Fruit fly (Drosophila melanogaster): ENCODE measurements around the gene DIP-gamma.
A peak's percentile ranks its signal among the peaks of the same experiment; 100 is the strongest.

DNA sequence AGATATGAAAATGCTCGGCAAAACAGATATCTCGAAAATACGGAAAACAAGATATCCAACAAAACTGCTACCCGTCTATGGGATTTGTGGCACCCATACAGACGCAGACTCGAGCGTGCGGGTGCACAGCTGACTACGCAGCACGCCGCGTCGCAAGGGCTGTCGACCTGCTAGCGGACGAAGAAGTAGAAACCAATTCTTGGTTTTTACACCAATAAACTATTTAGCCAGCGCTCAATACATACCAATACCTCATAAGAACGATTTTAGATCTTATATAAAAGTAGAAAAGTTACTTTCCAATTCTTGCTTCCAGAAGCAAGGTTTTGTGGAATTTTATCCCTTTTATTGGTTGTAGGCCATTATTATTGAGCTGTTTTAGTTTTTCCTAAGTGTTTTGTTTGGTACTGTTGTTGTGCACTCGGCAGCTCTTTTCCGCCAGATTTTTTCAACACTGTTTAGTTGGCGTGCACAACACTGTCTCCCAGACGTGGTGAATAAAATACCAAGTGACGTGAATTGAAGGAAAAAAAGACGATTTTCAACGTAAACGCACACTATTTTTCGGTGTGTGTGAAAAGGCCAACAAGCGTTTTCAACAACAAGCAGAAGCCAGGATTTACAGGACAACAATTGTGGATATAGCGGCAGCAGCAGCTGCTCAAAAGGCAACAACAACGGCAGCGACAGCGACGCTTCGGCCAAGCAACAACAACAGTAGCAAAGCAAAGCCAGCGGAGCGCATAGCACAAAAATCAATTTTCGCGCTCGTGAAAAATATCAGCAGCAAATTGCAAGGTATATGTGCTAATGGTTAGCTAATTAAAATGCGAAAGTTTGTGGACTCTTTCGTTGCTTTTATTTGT is 81.4 kb downstream of the DIP-gamma start:
- peak; percentile 84 for TF ChIP-seq Mnt (GFP tag; optimal IDR thresholded peaks at IDR 0.05)
- peak; percentile 82 for TF ChIP-seq bab1 (GFP tag; optimal IDR thresholded peaks at IDR 0.05)
- peak; percentile 54 for TF ChIP-seq ovo (GFP tag; optimal IDR thresholded peaks at IDR 0.05)
- TF ChIP-seq kay (GFP tag; ENCODE audit: borderline replicate concordance): no peak
- TF ChIP-seq CG7045 (GFP tag; optimal IDR thresholded peaks at IDR 0.05): peak; percentile 82
- peak; percentile 80 for TF ChIP-seq CG33017 (tag; optimal IDR thresholded peaks at IDR 0.05)
